Worm (Caenorhabditis elegans): ENCODE data around the gene C35C5.8.

DNA sequence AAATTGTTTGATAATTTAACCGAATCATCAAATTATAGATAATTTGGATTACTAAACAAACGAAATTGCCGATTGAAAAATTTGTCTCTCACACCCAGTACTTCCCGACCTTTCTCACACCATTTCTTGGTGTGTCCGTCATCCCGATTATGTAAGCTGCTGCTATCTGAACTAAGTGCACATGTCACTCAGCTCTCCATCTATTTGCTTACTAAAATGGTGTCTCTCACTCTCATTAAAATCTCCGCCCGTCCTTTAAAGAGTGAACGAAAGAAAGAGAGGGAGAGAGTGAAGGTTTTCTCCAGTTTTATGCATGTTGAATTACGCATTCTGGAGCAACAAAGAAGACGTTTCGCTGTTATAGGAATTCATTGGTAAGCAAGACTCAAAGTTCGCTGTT, 21.1 kb downstream of the C35C5.8 start:
- TF ChIP-seq W03F9.2 (tag; optimal IDR thresholded peaks at IDR 0.05) (no peak), him-1 (tag; optimal IDR thresholded peaks at IDR 0.05) (no peak)
